Worm (Caenorhabditis elegans) whole organism, young adult: ENCODE data around the gene F46F5.13.
"Not testable (repeated sequence)": the region's sequence is repeated elsewhere in the genome, so short reads cannot be mapped to it uniquely, and the experiment has no call there.

Experiments used
- F55B11.4 ChIP-seq: sonication (generic microtip); optimal IDR thresholded peaks from 2 replicates; lab custom pipeline; 2016; ENCODE audit warnings: missing compliant biosample characterization, missing genetic modification characterization, borderline replicate concordance; ENCODE audit not compliant: insufficient read depth
- K12H6.12 ChIP-seq: fragments of 200-800 bp; sonication (Bioruptor generic); optimal IDR thresholded peaks from 2 replicates; lab custom pipeline; 2018; ENCODE audit warnings: mild to moderate bottlenecking, missing genetic modification characterization, missing compliant biosample characterization
- aptf-2 ChIP-seq: fragments of 200-800 bp; sonication (Bioruptor generic); conservative IDR thresholded peaks from 2 replicates; pipeline ENCODE4 v1.3.6; 2022; ENCODE audit warnings: missing genetic modification reagents, missing genetic modification characterization, missing compliant biosample characterization
- hmg-1.2 ChIP-seq: fragments of 200-800 bp; sonication (Bioruptor generic); IDR thresholded peaks from 2 replicates; pipeline ENCODE4 v1.3.6; 2022; ENCODE audit warnings: missing genetic modification reagents, missing genetic modification characterization, missing compliant biosample characterization
- hmg-20 ChIP-seq: fragments of 200-800 bp; sonication (Bioruptor generic); IDR thresholded peaks from 2 replicates; pipeline ENCODE4 v1.3.6; 2022; ENCODE audit warnings: missing genetic modification reagents, missing genetic modification characterization, missing compliant biosample characterization
- lag-1 ChIP-seq: fragments of 200-800 bp; sonication (Bioruptor generic); IDR thresholded peaks from 2 replicates; pipeline ENCODE4 v1.3.6; 2022; ENCODE audit warnings: missing genetic modification reagents, missing genetic modification characterization, missing compliant biosample characterization
- lin-35 ChIP-seq, 3 experiments: fragments of 150-350 bp in 2 of 3; sonication (generic microtip) in 1 of 3; optimal IDR thresholded peaks; 2 replicates each; lab custom pipeline; 2014 to 2018; ENCODE audit warnings: missing biosample characterization in 3 of 3, missing genetic modification characterization in 3 of 3, missing genetic modification reagents in 3 of 3
- mxl-1 ChIP-seq: sonication (generic microtip); optimal IDR thresholded peaks from 2 replicates; lab custom pipeline; 2016; ENCODE audit warnings: missing genetic modification characterization, missing compliant biosample characterization
- nhr-90 ChIP-seq: sonication (generic microtip); optimal IDR thresholded peaks from 2 replicates; lab custom pipeline; 2016; ENCODE audit warnings: missing genotype, mild to moderate bottlenecking, missing genetic modification characterization, missing compliant biosample characterization
- unc-62 ChIP-seq: fragments of 150-350 bp; optimal IDR thresholded peaks from 2 replicates; lab custom pipeline; 2014; ENCODE audit warnings: missing biosample characterization, missing genetic modification reagents, missing genetic modification characterization
- zfh-2 ChIP-seq: fragments of 200-800 bp; sonication (Bioruptor generic); conservative IDR thresholded peaks from 2 replicates; pipeline ENCODE4 v1.3.6; 2022; ENCODE audit warnings: missing genetic modification reagents, missing genetic modification characterization, missing compliant biosample characterization
- ztf-18 ChIP-seq: sonication (generic microtip); optimal IDR thresholded peaks from 2 replicates; lab custom pipeline; 2016; ENCODE audit warnings: missing genotype, mild to moderate bottlenecking, missing genetic modification characterization, missing compliant biosample characterization
- ztf-26 ChIP-seq: sonication (generic microtip); optimal IDR thresholded peaks from 2 replicates; lab custom pipeline; 2017; ENCODE audit warnings: missing genetic modification characterization, missing compliant biosample characterization

ce11 chrII:850567-850966, 47.5 kb downstream of the F46F5.13 start, which contains the start of gene F28A10.5:
- not testable (repeated sequence) for TF ChIP-seq mxl-1; F55B11.4 (tag; lab: Kevin White, UChicago); ztf-18; nhr-90 (tag; lab: Kevin White, UChicago); lin-35 (GFP tag; optimal IDR thresholded peaks at IDR 0.05; lab: Kevin White, UChicago); hmg-1.2; unc-62; lag-1 (GFP tag; lab: Robert Waterston, UW); hmg-20 (GFP tag; lab: Robert Waterston, UW); zfh-2 (GFP tag; lab: Robert Waterston, UW); K12H6.12 (tag; lab: Kevin White, UChicago); ztf-26 (tag; lab: Kevin White, UChicago); aptf-2 (GFP tag; lab: Robert Waterston, UW)
